Fruit fly (Drosophila melanogaster) whole organism, prepupa: ENCODE data around the gene Trs20.
A peak's percentile ranks its signal among the peaks of the same experiment; 100 is the strongest.

Source experiments
- Blimp-1 ChIP-seq: fragments of 200-800 bp; sonication (Bioruptor generic); optimal IDR thresholded peaks from 3 replicates; lab custom pipeline; 2017; ENCODE audit warnings: missing biosample characterization, missing genetic modification characterization, mild to moderate bottlenecking, moderate library complexity, missing genetic modification reagents
- CG10631 ChIP-seq: fragments of 200-800 bp; sonication (Bioruptor generic); optimal IDR thresholded peaks from 2 replicates; lab custom pipeline; 2016; ENCODE audit warnings: missing biosample characterization, missing genetic modification characterization
- CG11762 ChIP-seq: fragments of 200-800 bp; sonication (Bioruptor generic); optimal IDR thresholded peaks from 3 replicates; lab custom pipeline; 2016; ENCODE audit warnings: missing biosample characterization, missing genetic modification characterization; ENCODE audit not compliant: insufficient read depth
- CG15336 ChIP-seq: fragments of 200-800 bp; sonication (Bioruptor generic); IDR thresholded peaks from 2 replicates; pipeline ENCODE4 v1.3.6; 2022; ENCODE audit warnings: missing biosample characterization, missing genetic modification characterization
- CG1621 ChIP-seq: fragments of 200-800 bp; sonication (Bioruptor generic); optimal IDR thresholded peaks from 3 replicates; lab custom pipeline; 2018; ENCODE audit warnings: missing biosample characterization, mild to moderate bottlenecking, missing genetic modification characterization
- CG3032 ChIP-seq: fragments of 200-800 bp; optimal IDR thresholded peaks from 2 replicates; lab custom pipeline; 2019; ENCODE audit warnings: missing biosample characterization, mild to moderate bottlenecking, missing genetic modification characterization, moderate library complexity
- CG31627 ChIP-seq: fragments of 200-800 bp; sonication (Bioruptor generic); optimal IDR thresholded peaks from 3 replicates; lab custom pipeline; 2016; ENCODE audit warnings: missing biosample characterization, missing genetic modification characterization
- CG34406 ChIP-seq: fragments of 200-800 bp; sonication (Bioruptor generic); optimal IDR thresholded peaks from 3 replicates; lab custom pipeline; 2016; ENCODE audit warnings: missing biosample characterization, missing genetic modification characterization
- CG3919 ChIP-seq: fragments of 200-800 bp; sonication (Bioruptor generic); optimal IDR thresholded peaks from 3 replicates; lab custom pipeline; 2016; ENCODE audit warnings: missing biosample characterization, missing genetic modification characterization
- CG4318 ChIP-seq: fragments of 200-800 bp; sonication (Bioruptor generic); optimal IDR thresholded peaks from 3 replicates; lab custom pipeline; 2017; ENCODE audit warnings: missing biosample characterization, mild to moderate bottlenecking, missing genetic modification characterization
- CG6276 ChIP-seq: fragments of 200-800 bp; sonication (Bioruptor generic); optimal IDR thresholded peaks from 2 replicates; lab custom pipeline; 2017; ENCODE audit warnings: missing biosample characterization, mild to moderate bottlenecking, missing genetic modification characterization
- CG6792 ChIP-seq: fragments of 200-800 bp; sonication (Bioruptor generic); optimal IDR thresholded peaks from 3 replicates; lab custom pipeline; 2016; ENCODE audit warnings: missing biosample characterization, missing genetic modification characterization
- CG6808 ChIP-seq: fragments of 200-800 bp; sonication (Bioruptor generic); optimal IDR thresholded peaks from 3 replicates; lab custom pipeline; 2017; ENCODE audit warnings: missing biosample characterization, missing genetic modification characterization, mild to moderate bottlenecking, moderate library complexity, missing genetic modification reagents
- CG6854 ChIP-seq: fragments of 200-800 bp; sonication (Bioruptor generic); optimal IDR thresholded peaks from 2 replicates; lab custom pipeline; 2017; ENCODE audit warnings: missing biosample characterization, mild to moderate bottlenecking, missing genetic modification characterization
- CG7368 ChIP-seq: fragments of 200-800 bp; sonication (Bioruptor generic); optimal IDR thresholded peaks from 3 replicates; lab custom pipeline; 2016; ENCODE audit warnings: missing biosample characterization, missing genetic modification characterization
- CG8319 ChIP-seq: fragments of 200-800 bp; sonication (Bioruptor generic); optimal IDR thresholded peaks from 3 replicates; lab custom pipeline; 2016; ENCODE audit warnings: missing biosample characterization, missing genetic modification characterization
- CG8632 ChIP-seq: fragments of 200-800 bp; sonication (Bioruptor generic); optimal IDR thresholded peaks from 3 replicates; lab custom pipeline; 2016; ENCODE audit warnings: missing biosample characterization, missing genetic modification characterization
- CG9139 ChIP-seq: fragments of 200-800 bp; sonication (Bioruptor generic); optimal IDR thresholded peaks from 3 replicates; lab custom pipeline; 2017; ENCODE audit warnings: missing biosample characterization, mild to moderate bottlenecking, missing genetic modification characterization
- Eip78C ChIP-seq: fragments of 200-800 bp; sonication (Bioruptor generic); peaks from one replicate; lab custom pipeline; 2016; ENCODE audit warnings: missing biosample characterization, missing genetic modification characterization
- Ets96B ChIP-seq: fragments of 200-800 bp; optimal IDR thresholded peaks from 2 replicates; lab custom pipeline; 2019; ENCODE audit warnings: missing biosample characterization, mild to moderate bottlenecking, missing genetic modification characterization, moderate library complexity
- Gug ChIP-seq: fragments of 200-800 bp; sonication (Bioruptor generic); IDR thresholded peaks from 2 replicates; pipeline ENCODE4 v1.3.6; 2022; ENCODE audit warnings: missing biosample characterization, missing genetic modification characterization
- Hr38 ChIP-seq: sonication (Bioruptor generic); optimal IDR thresholded peaks from 2 replicates; lab custom pipeline; 2016; ENCODE audit warnings: missing biosample characterization, missing genetic modification characterization
- Hr4 ChIP-seq: fragments of 200-800 bp; sonication (Bioruptor generic); optimal IDR thresholded peaks from 3 replicates; lab custom pipeline; 2016; ENCODE audit warnings: missing biosample characterization, missing genetic modification characterization
- OdsH ChIP-seq: fragments of 200-800 bp; sonication (Bioruptor generic); optimal IDR thresholded peaks from 3 replicates; lab custom pipeline; 2016; ENCODE audit warnings: missing biosample characterization, missing genetic modification characterization
- Smox ChIP-seq: fragments of 200-800 bp; sonication (Bioruptor generic); optimal IDR thresholded peaks from 3 replicates; lab custom pipeline; 2016; ENCODE audit warnings: missing biosample characterization, missing genetic modification characterization
- Sox102F ChIP-seq: fragments of 200-800 bp; sonication (Bioruptor generic); optimal IDR thresholded peaks from 2 replicates; lab custom pipeline; 2016; ENCODE audit warnings: missing biosample characterization, mild to moderate bottlenecking, missing genetic modification characterization
- Sox14 ChIP-seq: fragments of 200-800 bp; sonication (Bioruptor generic); optimal IDR thresholded peaks from 3 replicates; lab custom pipeline; 2016; ENCODE audit warnings: missing biosample characterization, missing genetic modification characterization
- achi ChIP-seq: fragments of 200-800 bp; sonication (Bioruptor generic); optimal IDR thresholded peaks from 3 replicates; lab custom pipeline; 2016; ENCODE audit warnings: missing biosample characterization, missing genetic modification characterization
- acj6 ChIP-seq: fragments of 200-800 bp; sonication (Bioruptor generic); optimal IDR thresholded peaks from 3 replicates; lab custom pipeline; 2016; ENCODE audit warnings: missing biosample characterization, missing genetic modification characterization
- cyc ChIP-seq: fragments of 200-800 bp; sonication (Bioruptor generic); optimal IDR thresholded peaks from 3 replicates; lab custom pipeline; 2016; ENCODE audit warnings: missing biosample characterization, missing genetic modification characterization
- dac ChIP-seq: fragments of 200-800 bp; sonication (Bioruptor generic); optimal IDR thresholded peaks from 2 replicates; lab custom pipeline; 2017; ENCODE audit warnings: missing biosample characterization, mild to moderate bottlenecking, missing genetic modification characterization
- dsx ChIP-seq: fragments of 200-800 bp; optimal IDR thresholded peaks from 3 replicates; lab custom pipeline; 2019; ENCODE audit warnings: missing biosample characterization, mild to moderate bottlenecking, missing genetic modification characterization, moderate library complexity; ENCODE audit not compliant: poor library complexity, severe bottlenecking
- eg ChIP-seq: fragments of 200-800 bp; sonication (Bioruptor generic); IDR thresholded peaks from 3 replicates; pipeline ENCODE4 v1.3.6; 2022; ENCODE audit warnings: missing biosample characterization, missing genetic modification characterization
- esn ChIP-seq: fragments of 200-800 bp; sonication (Bioruptor generic); optimal IDR thresholded peaks from 2 replicates; lab custom pipeline; 2016; ENCODE audit warnings: missing biosample characterization, mild to moderate bottlenecking, missing genetic modification characterization, moderate library complexity
- fd85E ChIP-seq: fragments of 200-800 bp; sonication (Bioruptor generic); optimal IDR thresholded peaks from 3 replicates; lab custom pipeline; 2016; ENCODE audit warnings: missing biosample characterization, missing genetic modification characterization
- lz ChIP-seq: fragments of 200-800 bp; sonication (Bioruptor generic); optimal IDR thresholded peaks from 3 replicates; lab custom pipeline; 2016; ENCODE audit warnings: missing biosample characterization, missing genetic modification characterization
- net ChIP-seq: fragments of 200-800 bp; sonication (Bioruptor generic); optimal IDR thresholded peaks from 3 replicates; lab custom pipeline; 2016; ENCODE audit warnings: missing biosample characterization, missing genetic modification characterization
- pdm3 ChIP-seq: fragments of 200-800 bp; sonication (Bioruptor generic); optimal IDR thresholded peaks from 3 replicates; lab custom pipeline; 2016; ENCODE audit warnings: missing biosample characterization, missing genetic modification characterization
- salr ChIP-seq, 2 experiments: fragments of 200-800 bp; sonication (Bioruptor generic); optimal IDR thresholded peaks; 3 replicates each; lab custom pipeline; 2016 to 2018; ENCODE audit warnings: missing biosample characterization in 2 of 2, missing genetic modification characterization in 2 of 2, mild to moderate bottlenecking in 1 of 2
- spab ChIP-seq: fragments of 200-800 bp; sonication (Bioruptor generic); optimal IDR thresholded peaks from 2 replicates; lab custom pipeline; 2017; ENCODE audit warnings: missing biosample characterization, mild to moderate bottlenecking, missing genetic modification characterization, missing genetic modification reagents
- ss ChIP-seq, 2 experiments: fragments of 200-800 bp; sonication (Bioruptor generic); optimal IDR thresholded peaks; 2 replicates in 1 of 2; 3 replicates in 1 of 2; lab custom pipeline; 2017 to 2018; ENCODE audit warnings: mild to moderate bottlenecking in 2 of 2, missing biosample characterization in 2 of 2, missing genetic modification characterization in 2 of 2, moderate library complexity in 1 of 2
- svp ChIP-seq: fragments of 200-800 bp; sonication (Bioruptor generic); peaks from one replicate; lab custom pipeline; 2016; ENCODE audit warnings: missing biosample characterization, missing genetic modification characterization
- topi ChIP-seq: fragments of 200-800 bp; sonication (Bioruptor generic); optimal IDR thresholded peaks from 3 replicates; lab custom pipeline; 2016; ENCODE audit warnings: missing biosample characterization, missing genetic modification characterization
- vri ChIP-seq: fragments of 200-800 bp; sonication (Bioruptor generic); optimal IDR thresholded peaks from 3 replicates; lab custom pipeline; 2016; ENCODE audit warnings: missing biosample characterization, mild to moderate bottlenecking, missing genetic modification characterization

Trs20 gene

DNA sequence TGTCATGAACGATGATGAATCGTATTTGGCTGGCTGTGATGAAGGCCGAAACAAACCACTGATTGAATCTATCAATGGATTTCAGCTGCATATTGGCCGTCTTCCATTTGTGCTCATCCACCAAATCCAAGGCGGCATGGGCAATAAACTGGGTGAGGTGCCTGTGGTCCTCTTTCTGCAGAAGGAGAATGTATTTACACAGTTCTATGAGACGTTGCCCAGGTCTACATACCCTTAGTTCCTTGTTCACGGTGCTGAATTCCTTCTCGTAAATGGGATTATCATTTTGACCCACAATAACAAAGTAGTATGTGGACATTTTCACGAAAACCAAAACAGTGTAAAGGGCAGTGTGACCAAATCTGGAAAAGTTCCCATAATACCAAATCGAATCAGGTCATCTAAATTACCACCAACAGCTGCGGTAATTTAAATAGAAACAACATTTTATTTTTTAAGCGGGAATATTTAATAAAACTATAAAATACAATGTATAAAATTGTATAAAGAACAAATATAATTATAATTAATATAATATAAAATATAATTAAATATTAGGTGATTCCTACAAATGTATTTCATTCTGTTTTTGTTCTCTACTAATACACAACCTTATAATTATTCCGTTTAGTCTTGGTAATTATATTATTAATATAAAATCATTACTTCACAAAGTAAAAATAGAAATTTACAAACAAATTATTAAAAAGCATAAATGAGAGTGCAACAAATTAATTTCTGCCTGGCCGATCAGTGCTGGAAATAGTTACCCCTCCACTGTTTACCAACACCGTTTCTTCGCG is at the start of gene Trs20, which contains the start of gene elg1:
Gene Trs20, minus strand, starts transcription at position 369 of the 803 bp plus-strand sequence.
Gene elg1, plus strand, starts transcription at position 765 of the 803 bp plus-strand sequence.
- TF ChIP-seq Ets96B (tag; lab: Kevin White, UChicago) (peak; percentile 47), CG3032 (tag; lab: Kevin White, UChicago) (peak; percentile 64), dac (GFP tag; lab: Kevin White, UChicago) (no peak), CG15336 (GFP tag; lab: Robert Waterston, UW) (no peak), lz (peak; percentile 38), cyc (GFP tag; lab: Kevin White, UChicago) (peak; percentile 11), pdm3 (GFP tag; lab: Kevin White, UChicago) (no peak), dsx (GFP tag; lab: Kevin White, UChicago) (peak; percentile 88), Hr38 (GFP tag; lab: Kevin White, UChicago) (no peak), CG10631 (GFP tag; lab: Kevin White, UChicago) (peak; percentile 18), CG6792 (GFP tag; lab: Kevin White, UChicago) (peak; percentile 41), CG3919 (GFP tag; lab: Kevin White, UChicago) (no peak), spab (GFP tag; lab: Kevin White, UChicago) (no peak), achi (GFP tag; lab: Kevin White, UChicago) (no peak), CG4318 (no peak), CG8319 (GFP tag; lab: Kevin White, UChicago) (peak; percentile 37), fd85E (GFP tag; lab: Kevin White, UChicago) (no peak), Sox102F (no peak), esn (GFP tag; lab: Kevin White, UChicago) (peak; percentile 58), Gug (GFP tag; lab: Robert Waterston, UW) (peak; percentile 23; the same call in 1 of the 2 replicates), CG6276 (no peak), OdsH (GFP tag; lab: Kevin White, UChicago) (peak; percentile 61), CG6854 (GFP tag; lab: Kevin White, UChicago) (peak; percentile 31), CG6808 (GFP tag; lab: Kevin White, UChicago) (no peak), ss (GFP tag; optimal IDR thresholded peaks at IDR 0.05; lab: Kevin White, UChicago) (peak in 1 of 2 experiments; percentile 62), vri (no peak), eg (no peak), Eip78C (GFP tag; lab: Kevin White, UChicago) (no peak), Hr4 (GFP tag; lab: Kevin White, UChicago) (no peak), Blimp-1 (GFP tag; lab: Kevin White, UChicago) (no peak), CG1621 (no peak), salr (GFP tag; optimal IDR thresholded peaks at IDR 0.05; lab: Kevin White, UChicago) (no peak), topi (GFP tag; lab: Kevin White, UChicago) (peak; percentile 19), net (GFP tag; lab: Kevin White, UChicago) (no peak), CG7368 (GFP tag; lab: Kevin White, UChicago) (no peak), svp (GFP tag; lab: Kevin White, UChicago) (no peak), CG31627 (peak; percentile 13), Sox14 (GFP tag; lab: Kevin White, UChicago) (peak; percentile 30), CG9139 (no peak), CG11762 (peak; percentile 20), CG34406 (GFP tag; lab: Kevin White, UChicago) (peak; percentile 56), CG8632 (GFP tag; lab: Kevin White, UChicago) (peak; percentile 34), Smox (GFP tag; lab: Kevin White, UChicago) (no peak), acj6 (peak; percentile 52)
